Worm (Caenorhabditis elegans): ENCODE results near the gene C05C10.3.

The C05C10.3 gene

ce11 chrII:9886216-9886615 lies 50.5 kb downstream of the C05C10.3 start, which contains the start of gene algn-8 (continued):
- TF ChIP-seq spr-3 (GFP tag; optimal IDR thresholded peaks at IDR 0.05), result peak; percentile 10
- TF ChIP-seq duxl-1 (tag; optimal IDR thresholded peaks at IDR 0.05; ENCODE audit: poor library complexity), result peak; percentile 46
- TF ChIP-seq daf-12 (tag; optimal IDR thresholded peaks at IDR 0.05), result no peak
- no peak for TF ChIP-seq madf-5 (GFP tag; IDR thresholded peaks at IDR 0.05)
- TF ChIP-seq arid-1 (GFP tag; conservative IDR thresholded peaks at IDR 0.05), result no peak
- TF ChIP-seq madf-9 (GFP tag; conservative IDR thresholded peaks at IDR 0.05), result no peak
- TF ChIP-seq Y48G9A.11 (GFP tag; IDR thresholded peaks at IDR 0.05), result no peak

All from whole organism, L4 larva.